Fruit fly (Drosophila melanogaster): ENCODE measurements around the gene synr.

Gene synr

DNA sequence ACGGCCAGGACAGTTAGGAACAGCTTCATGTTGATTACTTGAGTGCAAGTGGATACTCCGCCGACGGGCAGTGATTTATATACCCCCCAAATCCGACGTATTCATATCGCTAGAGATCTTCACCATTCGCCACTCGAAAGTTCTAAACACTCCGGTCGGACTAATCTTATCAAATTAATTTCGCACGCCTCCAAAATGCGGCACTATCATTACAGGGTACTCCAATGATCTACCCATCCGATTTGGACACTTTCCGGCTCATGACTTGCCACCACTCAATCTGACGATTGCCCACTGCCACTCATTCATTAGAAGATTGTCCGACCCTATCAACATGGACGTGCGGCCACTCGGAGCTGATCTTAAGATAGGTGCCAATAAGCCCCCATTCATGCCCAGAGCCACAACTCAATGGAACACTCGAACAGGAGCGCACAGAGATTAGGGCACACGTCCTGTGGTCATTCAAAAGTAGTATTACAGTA, 10.6 kb downstream of the synr start, which contains the start of gene Jon25Bii:
TSS of gene Jon25Bii (minus strand) at position 51 of the 485 bp plus-strand sequence.
- TF ChIP-seq tj (GFP tag; optimal IDR thresholded peaks at IDR 0.05) (no peak), cic (GFP tag; optimal IDR thresholded peaks at IDR 0.05) (peak; percentile 93), Mnt (GFP tag; optimal IDR thresholded peaks at IDR 0.05) (no peak), CG5204 (GFP tag; optimal IDR thresholded peaks at IDR 0.05) (no peak), CG7101 (tag; optimal IDR thresholded peaks at IDR 0.05) (no peak), CG33017 (tag; optimal IDR thresholded peaks at IDR 0.05) (no peak), CG14711 (tag; optimal IDR thresholded peaks at IDR 0.05) (no peak)

dm6 chr2L:4955094-4955823, 12.7 kb downstream of the synr start, which contains the start of the genes Jon25Bi and Marcal1:
Jon25Bi (minus strand) TSS chr2L:4955144.
Marcal1 (plus strand) TSS chr2L:4955509.
- TF ChIP-seq Clk (GFP tag; optimal IDR thresholded peaks at IDR 0.05) (no peak), ovo (GFP tag; optimal IDR thresholded peaks at IDR 0.05) (no peak), bab1 (GFP tag; optimal IDR thresholded peaks at IDR 0.05) (no peak), CG12768 (GFP tag; optimal IDR thresholded peaks at IDR 0.05) (no peak), CG7045 (GFP tag; optimal IDR thresholded peaks at IDR 0.05) (no peak), CG33017 (tag; optimal IDR thresholded peaks at IDR 0.05) (no peak), Crg-1 (GFP tag; optimal IDR thresholded peaks at IDR 0.05) (no peak), CG11617 (GFP tag; optimal IDR thresholded peaks at IDR 0.05) (no peak), cnc (optimal IDR thresholded peaks at IDR 0.05) (no peak), kay (GFP tag; ENCODE audit: borderline replicate concordance) (no peak), tj (GFP tag; optimal IDR thresholded peaks at IDR 0.05) (no peak)

- no peak for TF ChIP-seq Crg-1 (GFP tag; optimal IDR thresholded peaks at IDR 0.05)
- TF ChIP-seq kay (GFP tag; ENCODE audit: borderline replicate concordance) = no peak
- no peak for TF ChIP-seq ovo (GFP tag; optimal IDR thresholded peaks at IDR 0.05)
These were observed 15.6 kb downstream of the synr start, which contains the start of gene CG34124 for dm6 chr2L:4958111-4958510. CG34124 (plus strand) TSS chr2L:4958411.

DNA sequence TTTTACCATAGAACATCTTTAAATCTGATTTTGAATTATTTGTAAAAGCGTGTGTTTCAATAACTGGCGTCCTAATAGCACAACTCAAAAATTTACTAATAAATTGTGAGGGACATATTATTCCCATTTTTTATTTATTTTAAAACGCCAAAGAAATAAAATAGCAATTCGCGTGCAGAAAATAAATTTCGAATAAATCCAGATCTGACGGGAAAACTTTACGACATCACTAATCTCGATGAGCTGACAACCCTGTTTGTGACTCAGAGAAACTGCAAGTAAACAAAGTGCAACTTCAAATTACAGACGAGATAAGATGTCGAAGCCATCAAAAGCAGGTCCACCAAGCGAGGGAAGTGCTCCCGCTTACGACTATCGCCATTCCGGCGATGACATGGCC, 22.9 kb downstream of the synr start, which contains the start of gene CG34125:
TSS of gene CG34125 (plus strand) at position 254 of the 400 bp plus-strand sequence.
- TF ChIP-seq Mnt (GFP tag; optimal IDR thresholded peaks at IDR 0.05) = no peak
- peak; percentile 96 for TF ChIP-seq CG14711 (tag; optimal IDR thresholded peaks at IDR 0.05)
- TF ChIP-seq tj (GFP tag; optimal IDR thresholded peaks at IDR 0.05) = peak; percentile 3
- peak; percentile 52 for TF ChIP-seq CG11617 (GFP tag; optimal IDR thresholded peaks at IDR 0.05)
- TF ChIP-seq Clk (GFP tag; optimal IDR thresholded peaks at IDR 0.05) = peak; percentile 2
- TF ChIP-seq CG7045 (GFP tag; optimal IDR thresholded peaks at IDR 0.05) = no peak
- TF ChIP-seq bab1 (GFP tag; optimal IDR thresholded peaks at IDR 0.05) = peak; percentile 13
- peak; percentile 27 for TF ChIP-seq CG7101 (tag; optimal IDR thresholded peaks at IDR 0.05)
- peak; percentile 53 for TF ChIP-seq CG12768 (GFP tag; optimal IDR thresholded peaks at IDR 0.05)
- TF ChIP-seq cnc (optimal IDR thresholded peaks at IDR 0.05) = no peak
- TF ChIP-seq CG1620 (GFP tag; optimal IDR thresholded peaks at IDR 0.05) = peak; percentile 24

DNA sequence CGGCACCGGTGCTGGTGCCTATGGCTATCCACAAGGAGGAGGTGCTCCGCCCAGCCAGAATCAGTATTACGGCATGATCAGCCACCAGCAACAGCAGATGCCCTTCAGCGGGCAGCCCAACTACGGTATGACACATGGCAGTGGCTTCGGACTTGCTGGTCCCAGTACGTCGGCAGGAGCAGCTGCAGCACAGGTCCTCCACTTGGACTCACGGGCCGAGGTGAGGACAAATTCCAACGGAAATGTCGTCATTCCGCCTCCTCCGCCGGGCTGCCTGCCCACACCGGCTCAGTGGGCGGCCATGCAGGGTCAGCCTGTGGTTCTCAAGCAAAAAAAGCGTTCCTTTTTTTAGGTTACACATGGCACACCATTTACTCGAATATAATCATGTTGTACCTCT, 23.4 kb downstream of the synr start:
- TF ChIP-seq CG7045 (GFP tag; optimal IDR thresholded peaks at IDR 0.05) = no peak
- no peak for TF ChIP-seq bab1 (GFP tag; optimal IDR thresholded peaks at IDR 0.05)
- no peak for TF ChIP-seq Crg-1 (GFP tag; optimal IDR thresholded peaks at IDR 0.05)
- TF ChIP-seq CG14711 (tag; optimal IDR thresholded peaks at IDR 0.05) = no peak
- TF ChIP-seq CG1620 (GFP tag; optimal IDR thresholded peaks at IDR 0.05) = no peak
- no peak for TF ChIP-seq Clk (GFP tag; optimal IDR thresholded peaks at IDR 0.05)
- TF ChIP-seq CG11617 (GFP tag; optimal IDR thresholded peaks at IDR 0.05) = no peak
- no peak for TF ChIP-seq tj (GFP tag; optimal IDR thresholded peaks at IDR 0.05)
- no peak for TF ChIP-seq toe (GFP tag; optimal IDR thresholded peaks at IDR 0.05)
- TF ChIP-seq Mnt (GFP tag; optimal IDR thresholded peaks at IDR 0.05) = no peak
- no peak for TF ChIP-seq CG33017 (tag; optimal IDR thresholded peaks at IDR 0.05)
- no peak for TF ChIP-seq CG5204 (GFP tag; optimal IDR thresholded peaks at IDR 0.05)
- TF ChIP-seq Hr96 (GFP tag; optimal IDR thresholded peaks at IDR 0.05) = no peak
- TF ChIP-seq ovo (GFP tag; optimal IDR thresholded peaks at IDR 0.05) = no peak
- TF ChIP-seq cnc (optimal IDR thresholded peaks at IDR 0.05) = no peak
- TF ChIP-seq CG7101 (tag; optimal IDR thresholded peaks at IDR 0.05) = no peak
- no peak for TF ChIP-seq kay (GFP tag; ENCODE audit: borderline replicate concordance)
- no peak for TF ChIP-seq CG12768 (GFP tag; optimal IDR thresholded peaks at IDR 0.05)
- TF ChIP-seq pad (GFP tag; optimal IDR thresholded peaks at IDR 0.05) = no peak

DNA sequence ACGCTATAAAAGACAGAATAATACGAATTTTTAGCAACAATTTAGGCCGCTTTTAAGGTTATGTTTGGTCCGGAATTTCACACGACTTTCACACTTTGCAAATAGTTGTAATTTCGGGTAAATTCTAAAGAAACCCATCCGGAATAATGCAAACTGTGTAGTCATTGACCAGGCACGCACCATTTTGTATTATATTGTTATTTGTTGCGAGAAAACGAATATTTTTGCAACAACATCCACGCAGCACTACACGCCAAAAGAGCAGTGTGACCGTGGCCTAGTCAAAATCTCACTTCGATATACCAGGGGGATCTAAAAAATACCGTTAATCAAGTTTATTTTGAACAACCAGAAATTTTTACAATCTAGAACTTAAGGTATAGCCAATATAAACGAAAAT, 25.0 kb downstream of the synr start, which contains the start of gene eIF3i:
TSS of gene eIF3i (minus strand) at position 265 of the 400 bp plus-strand sequence.
- TF ChIP-seq Mnt (GFP tag; optimal IDR thresholded peaks at IDR 0.05) = peak; percentile 50
- TF ChIP-seq cnc (optimal IDR thresholded peaks at IDR 0.05) = no peak

- no peak for TF ChIP-seq pad (GFP tag; optimal IDR thresholded peaks at IDR 0.05)
- TF ChIP-seq tj (GFP tag; optimal IDR thresholded peaks at IDR 0.05) = no peak
- TF ChIP-seq Mnt (GFP tag; optimal IDR thresholded peaks at IDR 0.05) = peak; percentile 87
- no peak for TF ChIP-seq CG12768 (GFP tag; optimal IDR thresholded peaks at IDR 0.05)
These were observed 26.2 kb downstream of the synr start, which contains the start of the genes Scox and Polr1C for dm6 chr2L:4968767-4969166. Scox (minus strand) TSS chr2L:4968935. Polr1C (plus strand) TSS chr2L:4969004.

All from whole organism, adult.